Worm (Caenorhabditis elegans) whole organism, L4 larva: ENCODE results near the gene C02B8.12.

Source experiments
- F44E2.7 ChIP-seq: fragments of 200-800 bp; sonication (Bioruptor generic); IDR thresholded peaks from 2 replicates; pipeline ENCODE4 v2.1.2; 2022; ENCODE audit warnings: missing genetic modification characterization, missing compliant biosample characterization
- R02D3.7 ChIP-seq: fragments of 150-350 bp; sonication (generic microtip); optimal IDR thresholded peaks from 3 replicates; lab custom pipeline; 2014; ENCODE audit warnings: missing biosample characterization, missing genetic modification characterization
- T26A8.4 ChIP-seq: fragments of 200-800 bp; sonication (Bioruptor generic); IDR thresholded peaks from 2 replicates; pipeline ENCODE4 v1.3.6; 2022; ENCODE audit warnings: missing genetic modification characterization, missing compliant biosample characterization
- Y105C5A.15 ChIP-seq: fragments of 200-800 bp; sonication (Bioruptor generic); IDR thresholded peaks from 2 replicates; pipeline ENCODE4 v1.3.6; 2022; ENCODE audit warnings: missing genetic modification characterization, missing compliant biosample characterization
- Y48G9A.11 ChIP-seq: fragments of 200-800 bp; sonication (Bioruptor generic); IDR thresholded peaks from 2 replicates; pipeline ENCODE4 v1.3.6; 2022; ENCODE audit warnings: missing genetic modification reagents, missing genetic modification characterization, missing compliant biosample characterization
- ZK337.2 ChIP-seq: fragments of 200-800 bp; sonication (Bioruptor generic); IDR thresholded peaks from 2 replicates; pipeline ENCODE4 v1.3.6; 2022; ENCODE audit warnings: missing genetic modification reagents, missing genetic modification characterization, missing compliant biosample characterization
- ZK546.5 ChIP-seq, 2 experiments: sonication (generic microtip); optimal IDR thresholded peaks; 2 replicates each; lab custom pipeline; 2017; ENCODE audit warnings: missing biosample characterization in 2 of 2, missing genetic modification characterization in 2 of 2
- aha-1 ChIP-seq: fragments of 150-350 bp; peaks from one replicate; lab custom pipeline; 2014; ENCODE audit warnings: missing biosample characterization, missing genetic modification characterization
- aly-2 ChIP-seq: sonication (generic microtip); optimal IDR thresholded peaks from 2 replicates; lab custom pipeline; 2018; ENCODE audit warnings: missing biosample characterization, missing genetic modification characterization
- ceh-44 ChIP-seq: fragments of 200-800 bp; sonication (Bioruptor generic); IDR thresholded peaks from 2 replicates; pipeline ENCODE4 v1.3.6; 2022; ENCODE audit warnings: missing genetic modification reagents, missing genetic modification characterization, missing compliant biosample characterization
- ces-1 ChIP-seq: fragments of 150-350 bp; sonication (generic microtip); optimal IDR thresholded peaks from 4 replicates; lab custom pipeline; 2014; ENCODE audit warnings: missing biosample characterization, missing genetic modification reagents, missing genetic modification characterization
- ctbp-1 ChIP-seq: fragments of 200-800 bp; sonication (Bioruptor generic); IDR thresholded peaks from 2 replicates; pipeline ENCODE4 v1.3.6; 2022; ENCODE audit warnings: missing genetic modification reagents, missing genetic modification characterization, missing compliant biosample characterization
- daf-16 ChIP-seq, 3 experiments: sonication (generic microtip); optimal IDR thresholded peaks; 2 replicates each; lab custom pipeline; 2016 to 2017; ENCODE audit warnings: missing genetic modification characterization in 3 of 3, missing genetic modification reagents in 3 of 3, mild to moderate bottlenecking in 2 of 3, missing compliant biosample characterization in 2 of 3, missing biosample characterization in 1 of 3, moderate library complexity in 1 of 3
- daf-8 ChIP-seq: fragments of 200-800 bp; sonication (Bioruptor generic); IDR thresholded peaks from 2 replicates; pipeline ENCODE4 v1.3.6; 2022; ENCODE audit warnings: missing genetic modification characterization, missing compliant biosample characterization
- dmd-8 ChIP-seq: fragments of 200-800 bp; sonication (Bioruptor generic); IDR thresholded peaks from 2 replicates; pipeline ENCODE4 v1.3.6; 2022; ENCODE audit warnings: missing genetic modification characterization, missing compliant biosample characterization
- duxl-1 ChIP-seq: sonication (generic microtip); optimal IDR thresholded peaks from 2 replicates; lab custom pipeline; 2016; ENCODE audit warnings: mild to moderate bottlenecking, missing genetic modification characterization, moderate library complexity, missing compliant biosample characterization; ENCODE audit not compliant: poor library complexity
- dve-1 ChIP-seq: sonication (generic microtip); optimal IDR thresholded peaks from 2 replicates; lab custom pipeline; 2017; ENCODE audit warnings: antibody characterized with exemption, mild to moderate bottlenecking, missing genetic modification characterization, missing compliant biosample characterization; ENCODE audit not compliant: insufficient read depth
- fos-1 ChIP-seq: fragments of 150-350 bp; optimal IDR thresholded peaks from 2 replicates; lab custom pipeline; 2014; ENCODE audit warnings: missing biosample characterization, missing genetic modification characterization
- hif-1 ChIP-seq, 2 experiments: sonication (generic microtip); optimal IDR thresholded peaks; 2 replicates each; lab custom pipeline; 2016 to 2017; ENCODE audit warnings: missing compliant biosample characterization in 2 of 2, missing genetic modification characterization in 2 of 2, missing genetic modification reagents in 2 of 2, missing genotype in 2 of 2, mild to moderate bottlenecking in 1 of 2
- hlh-30 ChIP-seq: sonication (generic microtip); optimal IDR thresholded peaks from 2 replicates; lab custom pipeline; 2017; ENCODE audit warnings: antibody characterized with exemption, mild to moderate bottlenecking, missing genetic modification characterization, missing compliant biosample characterization; ENCODE audit not compliant: insufficient read depth
- lim-7 ChIP-seq: fragments of 200-800 bp; sonication (Bioruptor generic); IDR thresholded peaks from 2 replicates; pipeline ENCODE4 v1.3.6; 2022; ENCODE audit warnings: missing genetic modification characterization, missing compliant biosample characterization
- lin-1 ChIP-seq: fragments of 200-800 bp; sonication (Bioruptor generic); IDR thresholded peaks from 2 replicates; pipeline ENCODE4 v1.3.6; 2022; ENCODE audit warnings: missing genetic modification reagents, missing genetic modification characterization, missing compliant biosample characterization
- lin-13 ChIP-seq: fragments of 150-350 bp; optimal IDR thresholded peaks from 2 replicates; lab custom pipeline; 2014; ENCODE audit warnings: missing biosample characterization, missing genetic modification reagents, missing genetic modification characterization
- lin-39 ChIP-seq: fragments of 150-350 bp; optimal IDR thresholded peaks from 2 replicates; lab custom pipeline; 2014; ENCODE audit warnings: missing biosample characterization, missing genetic modification reagents, missing genetic modification characterization
- madf-9 ChIP-seq: fragments of 200-800 bp; sonication (Bioruptor generic); conservative IDR thresholded peaks from 2 replicates; pipeline ENCODE4 v1.3.6; 2022; ENCODE audit warnings: missing genetic modification reagents, missing genetic modification characterization, missing compliant biosample characterization
- mdt-29 ChIP-seq: fragments of 200-800 bp; sonication (Bioruptor generic); IDR thresholded peaks from 2 replicates; pipeline ENCODE4 v1.3.6; 2022; ENCODE audit warnings: missing genetic modification reagents, missing genetic modification characterization, missing compliant biosample characterization
- mes-2 ChIP-seq: sonication (generic microtip); optimal IDR thresholded peaks from 2 replicates; lab custom pipeline; 2016; ENCODE audit warnings: missing genotype, mild to moderate bottlenecking, missing genetic modification characterization, missing compliant biosample characterization; ENCODE audit not compliant: poor library complexity, severe bottlenecking
- mxl-2 ChIP-seq: fragments of 200-800 bp; sonication (Bioruptor generic); conservative IDR thresholded peaks from 2 replicates; pipeline ENCODE4 v1.3.6; 2022; ENCODE audit warnings: missing genetic modification reagents, missing genetic modification characterization, missing compliant biosample characterization
- mxl-3 ChIP-seq: fragments of 200-800 bp; sonication (Bioruptor generic); optimal IDR thresholded peaks from 2 replicates; lab custom pipeline; 2018; ENCODE audit warnings: mild to moderate bottlenecking, missing genetic modification characterization, missing compliant biosample characterization
- nhr-111 ChIP-seq: fragments of 200-800 bp; sonication (Bioruptor generic); optimal IDR thresholded peaks from 2 replicates; lab custom pipeline; 2018; ENCODE audit warnings: mild to moderate bottlenecking, missing genetic modification characterization, missing compliant biosample characterization
- nhr-25 ChIP-seq: sonication (generic microtip); optimal IDR thresholded peaks from 2 replicates; lab custom pipeline; 2017; ENCODE audit warnings: missing genetic modification characterization, mild to moderate bottlenecking, missing compliant biosample characterization, antibody characterized with exemption, moderate library complexity, borderline replicate concordance; ENCODE audit not compliant: insufficient read depth
- nhr-28 ChIP-seq: fragments of 150-350 bp; optimal IDR thresholded peaks from 2 replicates; lab custom pipeline; 2014; ENCODE audit warnings: missing biosample characterization, missing genetic modification characterization
- rbr-2 ChIP-seq: sonication (generic microtip); optimal IDR thresholded peaks from 2 replicates; lab custom pipeline; 2016; ENCODE audit warnings: missing genotype, missing genetic modification characterization, missing compliant biosample characterization
- sdz-12 ChIP-seq: fragments of 200-800 bp; sonication (Bioruptor generic); optimal IDR thresholded peaks from 2 replicates; lab custom pipeline; 2018; ENCODE audit warnings: mild to moderate bottlenecking, missing genetic modification characterization, missing compliant biosample characterization
- snpc-1.2 ChIP-seq: fragments of 200-800 bp; sonication (Bioruptor generic); IDR thresholded peaks from 2 replicates; pipeline ENCODE4 v1.3.6; 2022; ENCODE audit warnings: missing genetic modification reagents, missing genetic modification characterization, missing compliant biosample characterization
- snpc-4 ChIP-seq: fragments of 150-350 bp; optimal IDR thresholded peaks from 2 replicates; lab custom pipeline; 2014; ENCODE audit warnings: missing biosample characterization, missing genetic modification characterization
- spr-1 ChIP-seq: sonication (generic microtip); optimal IDR thresholded peaks from 2 replicates; lab custom pipeline; 2016; ENCODE audit warnings: mild to moderate bottlenecking, missing genetic modification characterization, missing compliant biosample characterization
- tag-97 ChIP-seq: fragments of 200-800 bp; sonication (Bioruptor generic); IDR thresholded peaks from 2 replicates; pipeline ENCODE4 v1.3.6; 2022; ENCODE audit warnings: missing genetic modification characterization, missing compliant biosample characterization
- tra-1 ChIP-seq: fragments of 200-800 bp; sonication (Bioruptor generic); IDR thresholded peaks from 2 replicates; pipeline ENCODE4 v1.3.6; 2022; ENCODE audit warnings: missing genetic modification reagents, missing genetic modification characterization, missing compliant biosample characterization
- vab-7 ChIP-seq: fragments of 200-800 bp; sonication (Bioruptor generic); IDR thresholded peaks from 2 replicates; pipeline ENCODE4 v1.3.6; 2022; ENCODE audit warnings: missing genetic modification reagents, missing genetic modification characterization, missing compliant biosample characterization
- zfp-3 ChIP-seq: fragments of 200-800 bp; sonication (Bioruptor generic); conservative IDR thresholded peaks from 2 replicates; pipeline ENCODE4 v1.3.6; 2022; ENCODE audit warnings: missing genetic modification reagents, missing genetic modification characterization, missing compliant biosample characterization
- zip-11 ChIP-seq: fragments of 200-800 bp; sonication (Bioruptor generic); IDR thresholded peaks from 2 replicates; pipeline ENCODE4 v1.3.6; 2022; ENCODE audit warnings: missing genetic modification characterization, missing compliant biosample characterization
- zip-2 ChIP-seq: fragments of 150-350 bp; optimal IDR thresholded peaks from 2 replicates; lab custom pipeline; 2014; ENCODE audit warnings: missing biosample characterization, missing genetic modification characterization
- ztf-7 ChIP-seq: fragments of 150-350 bp; optimal IDR thresholded peaks from 2 replicates; lab custom pipeline; 2014; ENCODE audit warnings: missing biosample characterization, missing genetic modification characterization

The C02B8.12 gene

DNA sequence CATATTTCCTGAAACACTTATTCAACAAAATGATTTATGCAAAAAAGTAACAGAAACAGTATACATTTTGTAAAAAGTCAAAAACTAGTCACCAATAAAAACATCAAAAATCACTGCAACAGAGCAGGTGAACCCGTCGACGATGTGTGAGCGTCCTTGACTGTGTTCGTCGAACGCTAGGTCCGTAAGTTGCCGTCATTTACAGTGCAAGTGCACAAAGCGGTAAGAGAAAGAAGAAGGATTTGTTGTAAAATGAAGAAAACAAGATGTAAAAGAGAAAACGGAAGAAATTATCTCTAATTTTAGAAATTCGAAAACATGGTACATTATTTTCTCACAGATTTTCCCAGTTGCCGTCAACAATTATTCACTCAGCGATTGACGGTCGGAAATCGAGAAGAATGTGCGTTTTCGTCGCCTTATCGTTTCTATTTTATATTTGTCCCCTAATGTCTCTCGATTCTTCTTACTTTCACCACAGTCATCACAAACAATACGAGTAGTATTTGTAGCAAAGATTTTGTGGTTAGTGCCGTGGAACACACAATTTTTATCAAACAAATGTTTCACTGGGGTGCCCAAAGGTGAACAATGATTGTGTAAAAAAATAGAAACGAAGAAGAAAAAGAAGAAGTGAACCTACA is 33.8 kb downstream of the C02B8.12 start (continued):
- no peak for TF ChIP-seq ctbp-1 (GFP tag; lab: Robert Waterston, UW)
- TF ChIP-seq mes-2, result peak; percentile 39
- no peak for TF ChIP-seq tag-97 (GFP tag; lab: Robert Waterston, UW)
- TF ChIP-seq aha-1, result peak; percentile 13
- no peak for TF ChIP-seq dmd-8 (GFP tag; lab: Robert Waterston, UW)

DNA sequence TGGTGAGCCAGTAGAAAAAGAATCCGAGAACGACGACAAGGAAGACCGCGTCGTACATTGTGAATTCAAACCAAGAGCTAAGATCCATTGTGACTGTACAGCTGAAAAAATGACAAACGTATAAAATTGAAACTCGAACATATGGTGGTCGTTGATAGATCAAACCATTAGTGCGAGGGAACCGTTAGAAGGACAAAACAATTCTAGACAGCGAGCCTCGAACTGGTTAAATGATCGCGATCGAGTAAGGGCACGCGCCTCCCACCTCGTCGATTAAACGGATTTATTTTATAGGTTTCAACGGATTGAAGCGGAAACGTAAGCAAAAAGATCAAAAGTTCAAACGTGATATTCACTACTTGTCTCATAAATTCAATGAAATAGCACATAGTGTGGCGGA is 34.7 kb downstream of the C02B8.12 start, which contains the start of gene vem-1:
vem-1 (minus strand) TSS at position 101 of the 400 bp plus-strand sequence.
- TF ChIP-seq daf-8 (GFP tag; lab: Robert Waterston, UW) (no peak), dve-1 (no peak), ZK546.5 (tag; optimal IDR thresholded peaks at IDR 0.05; lab: Kevin White, UChicago) (no peak), dmd-8 (GFP tag; lab: Robert Waterston, UW) (no peak), Y48G9A.11 (no peak), ctbp-1 (GFP tag; lab: Robert Waterston, UW) (no peak), duxl-1 (tag; lab: Kevin White, UChicago) (no peak), lin-39 (tag; lab: Kevin White, UChicago) (no peak), fos-1 (tag; lab: Kevin White, UChicago) (no peak), ces-1 (GFP tag; lab: Kevin White, UChicago) (no peak), rbr-2 (tag; lab: Kevin White, UChicago) (no peak), mxl-3 (GFP tag; lab: Kevin White, UChicago) (no peak), ZK337.2 (GFP tag; lab: Robert Waterston, UW) (no peak), mxl-2 (GFP tag; lab: Robert Waterston, UW) (no peak), hlh-30 (no peak), mdt-29 (GFP tag; lab: Robert Waterston, UW) (no peak), tag-97 (GFP tag; lab: Robert Waterston, UW) (no peak), madf-9 (GFP tag; lab: Robert Waterston, UW) (no peak), lin-13 (GFP tag; lab: Kevin White, UChicago) (no peak), nhr-111 (no peak), ztf-7 (tag; lab: Kevin White, UChicago) (no peak), R02D3.7 (tag; lab: Kevin White, UChicago) (no peak), snpc-1.2 (no peak), T26A8.4 (GFP tag; lab: Robert Waterston, UW) (no peak), ceh-44 (GFP tag; lab: Robert Waterston, UW) (no peak), spr-1 (tag; lab: Kevin White, UChicago) (no peak), snpc-4 (tag; lab: Kevin White, UChicago) (no peak), zfp-3 (GFP tag; lab: Robert Waterston, UW) (no peak), nhr-28 (tag; lab: Kevin White, UChicago) (no peak), aha-1 (no peak), sdz-12 (peak; percentile 18), zip-2 (tag; lab: Kevin White, UChicago) (no peak), lim-7 (GFP tag; lab: Robert Waterston, UW) (0 out of 2 replicates have a peak, but pooled peaks have one; percentile 40), tra-1 (GFP tag; lab: Robert Waterston, UW) (0 out of 2 replicates have a peak, but pooled peaks have one; percentile 35), zip-11 (GFP tag; lab: Robert Waterston, UW) (no peak), aly-2 (tag; lab: Kevin White, UChicago) (no peak), hif-1 (tag; optimal IDR thresholded peaks at IDR 0.05; lab: Kevin White, UChicago) (peak in 1 of 2 experiments; percentile 56), vab-7 (GFP tag; lab: Robert Waterston, UW) (0 out of 2 replicates have a peak, but pooled peaks have one; percentile 13), F44E2.7 (GFP tag; lab: Robert Waterston, UW) (no peak), lin-1 (no peak), nhr-25 (tag; lab: Kevin White, UChicago) (no peak), Y105C5A.15 (GFP tag; lab: Robert Waterston, UW) (no peak), daf-16 (GFP tag; optimal IDR thresholded peaks at IDR 0.05; lab: Kevin White, UChicago) (no peak), daf-16 (tag; optimal IDR thresholded peaks at IDR 0.05; lab: Kevin White, UChicago) (no peak)
